Worm (Caenorhabditis elegans) whole organism, mixed stage, embryonic: ENCODE results near the gene F37C4.4.

Source experiments
- M03D4.4 ChIP-seq: sonication (generic microtip); optimal IDR thresholded peaks from 2 replicates; lab custom pipeline; 2017; ENCODE audit warnings: mild to moderate bottlenecking, missing genetic modification characterization, missing compliant biosample characterization
- bed-3 ChIP-seq: fragments of 200-800 bp; sonication (Bioruptor generic); optimal IDR thresholded peaks from 3 replicates; lab custom pipeline; 2018; ENCODE audit warnings: mild to moderate bottlenecking, missing genetic modification characterization, moderate library complexity, missing compliant biosample characterization
- blmp-1 ChIP-seq: fragments of 150-350 bp; optimal IDR thresholded peaks from 2 replicates; lab custom pipeline; 2014; ENCODE audit warnings: missing biosample characterization, missing genetic modification characterization
- ceh-39 ChIP-seq: fragments of 150-350 bp; optimal IDR thresholded peaks from 2 replicates; lab custom pipeline; 2014; ENCODE audit warnings: missing biosample characterization, missing genetic modification characterization
- ceh-43 ChIP-seq: fragments of 200-800 bp; sonication (Bioruptor generic); optimal IDR thresholded peaks from 2 replicates; lab custom pipeline; 2018; ENCODE audit warnings: mild to moderate bottlenecking, missing genetic modification characterization, moderate library complexity, missing compliant biosample characterization
- ceh-83 ChIP-seq: fragments of 200-800 bp; sonication (Bioruptor generic); optimal IDR thresholded peaks from 2 replicates; lab custom pipeline; 2018; ENCODE audit warnings: mild to moderate bottlenecking, missing genetic modification characterization, missing compliant biosample characterization
- ces-1 ChIP-seq: fragments of 150-350 bp; optimal IDR thresholded peaks from 2 replicates; lab custom pipeline; 2014; ENCODE audit warnings: missing biosample characterization, missing genetic modification reagents, missing genetic modification characterization
- cnd-1 ChIP-seq: fragments of 200-800 bp; sonication (Bioruptor generic); optimal IDR thresholded peaks from 2 replicates; lab custom pipeline; 2018; ENCODE audit warnings: mild to moderate bottlenecking, missing genetic modification characterization, missing compliant biosample characterization
- drap-1 ChIP-seq: fragments of 200-800 bp; sonication (Bioruptor generic); optimal IDR thresholded peaks from 3 replicates; lab custom pipeline; 2018; ENCODE audit warnings: mild to moderate bottlenecking, missing genetic modification characterization, missing compliant biosample characterization
- elt-1 ChIP-seq: sonication (generic microtip); optimal IDR thresholded peaks from 2 replicates; lab custom pipeline; 2017; ENCODE audit warnings: missing genetic modification characterization, mild to moderate bottlenecking, missing compliant biosample characterization, antibody characterized with exemption, moderate library complexity, borderline replicate concordance; ENCODE audit not compliant: insufficient read depth
- elt-3 ChIP-seq: fragments of 150-350 bp; optimal IDR thresholded peaks from 2 replicates; lab custom pipeline; 2014; ENCODE audit warnings: missing biosample characterization, missing genetic modification characterization
- flh-1 ChIP-seq: fragments of 200-800 bp; sonication (Bioruptor generic); optimal IDR thresholded peaks from 2 replicates; lab custom pipeline; 2018; ENCODE audit warnings: mild to moderate bottlenecking, missing genetic modification characterization, moderate library complexity, missing compliant biosample characterization
- ham-2 ChIP-seq: fragments of 200-800 bp; sonication (Bioruptor generic); optimal IDR thresholded peaks from 2 replicates; lab custom pipeline; 2018; ENCODE audit warnings: mild to moderate bottlenecking, missing genetic modification characterization, missing compliant biosample characterization
- lin-13 ChIP-seq: fragments of 150-350 bp; optimal IDR thresholded peaks from 2 replicates; lab custom pipeline; 2014; ENCODE audit warnings: missing biosample characterization, missing genetic modification characterization
- lsy-2 ChIP-seq: fragments of 150-350 bp; optimal IDR thresholded peaks from 2 replicates; lab custom pipeline; 2014; ENCODE audit warnings: missing biosample characterization, missing genetic modification characterization
- mab-5 ChIP-seq: fragments of 150-350 bp; optimal IDR thresholded peaks from 2 replicates; lab custom pipeline; 2014; ENCODE audit warnings: missing biosample characterization, missing genetic modification characterization
- mep-1 ChIP-seq: fragments of 150-350 bp; optimal IDR thresholded peaks from 2 replicates; lab custom pipeline; 2017; ENCODE audit warnings: missing biosample characterization, missing genetic modification reagents, missing genetic modification characterization, inconsistent platforms
- mls-2 ChIP-seq: sonication (generic microtip); optimal IDR thresholded peaks from 2 replicates; lab custom pipeline; 2016; ENCODE audit warnings: mild to moderate bottlenecking, missing genetic modification characterization, moderate library complexity, missing compliant biosample characterization
- nhr-12 ChIP-seq: fragments of 150-350 bp; optimal IDR thresholded peaks from 2 replicates; lab custom pipeline; 2014; ENCODE audit warnings: missing biosample characterization, missing genetic modification characterization
- nhr-2 ChIP-seq: fragments of 150-350 bp; optimal IDR thresholded peaks from 2 replicates; lab custom pipeline; 2014; ENCODE audit warnings: missing biosample characterization, missing genetic modification characterization
- nhr-237 ChIP-seq: fragments of 150-350 bp; optimal IDR thresholded peaks from 2 replicates; lab custom pipeline; 2014; ENCODE audit warnings: missing biosample characterization, missing genetic modification characterization
- nhr-28 ChIP-seq: fragments of 150-350 bp; optimal IDR thresholded peaks from 2 replicates; lab custom pipeline; 2014; ENCODE audit warnings: missing biosample characterization, missing genetic modification characterization
- nhr-76 ChIP-seq: sonication (generic microtip); optimal IDR thresholded peaks from 2 replicates; lab custom pipeline; 2017; ENCODE audit warnings: missing biosample characterization, missing genetic modification characterization
- pha-4 ChIP-seq: fragments of 150-350 bp; optimal IDR thresholded peaks from 2 replicates; lab custom pipeline; 2018; ENCODE audit warnings: missing biosample characterization, missing genetic modification reagents, missing genetic modification characterization
- snpc-4 ChIP-seq: fragments of 150-350 bp; optimal IDR thresholded peaks from 2 replicates; lab custom pipeline; 2014; ENCODE audit warnings: missing biosample characterization, missing genetic modification characterization
- sptf-1 ChIP-seq: sonication (generic microtip); optimal IDR thresholded peaks from 2 replicates; lab custom pipeline; 2017; ENCODE audit warnings: mild to moderate bottlenecking, missing genetic modification characterization, moderate library complexity, missing compliant biosample characterization
- tbx-8 ChIP-seq: fragments of 200-800 bp; sonication (Bioruptor generic); optimal IDR thresholded peaks from 2 replicates; lab custom pipeline; 2018; ENCODE audit warnings: mild to moderate bottlenecking, missing genetic modification characterization, moderate library complexity, missing compliant biosample characterization
- unc-120 ChIP-seq: sonication (generic microtip); optimal IDR thresholded peaks from 2 replicates; lab custom pipeline; 2017; ENCODE audit warnings: missing genetic modification characterization, missing compliant biosample characterization; ENCODE audit not compliant: poor library complexity, severe bottlenecking
- unc-39 ChIP-seq: fragments of 150-350 bp; optimal IDR thresholded peaks from 2 replicates; lab custom pipeline; 2014; ENCODE audit warnings: missing biosample characterization, missing genetic modification characterization
- unc-62 ChIP-seq: fragments of 150-350 bp; optimal IDR thresholded peaks from 2 replicates; lab custom pipeline; 2014; ENCODE audit warnings: missing biosample characterization, missing genetic modification reagents, missing genetic modification characterization
- ztf-11 ChIP-seq: fragments of 150-350 bp; optimal IDR thresholded peaks from 2 replicates; lab custom pipeline; 2014; ENCODE audit warnings: missing biosample characterization, missing genetic modification characterization

The F37C4.4 gene

DNA sequence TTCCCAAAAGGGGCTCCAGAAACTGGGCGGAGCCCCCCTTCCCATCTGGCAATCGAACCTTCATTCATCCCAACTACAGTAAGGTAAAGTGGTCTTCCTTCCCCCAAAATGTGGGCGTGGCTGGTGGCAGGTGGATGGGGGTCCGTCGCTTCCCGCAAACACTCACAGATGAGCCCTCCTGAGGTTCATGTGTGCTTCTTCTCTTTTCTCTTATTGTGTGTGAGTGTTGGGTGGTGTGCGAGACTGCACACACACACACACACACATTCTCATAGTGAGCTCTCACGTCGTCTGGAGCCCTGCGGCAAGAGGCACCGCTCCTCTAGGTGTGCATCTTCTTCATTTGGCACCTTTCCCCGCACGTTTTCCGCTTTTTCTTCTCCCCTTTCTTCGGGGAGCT lies 12.5 kb upstream of the F37C4.4 start:
- TF ChIP-seq mep-1 (tag; lab: Kevin White, UChicago) (no peak), lsy-2 (tag; lab: Kevin White, UChicago) (no peak), nhr-28 (no peak), nhr-76 (tag; lab: Kevin White, UChicago) (no peak), drap-1 (no peak), ham-2 (GFP tag; lab: Kevin White, UChicago) (no peak), pha-4 (no peak), ces-1 (GFP tag; lab: Kevin White, UChicago) (no peak), lin-13 (tag; lab: Kevin White, UChicago) (no peak), cnd-1 (tag; lab: Kevin White, UChicago) (no peak), ceh-39 (tag; lab: Kevin White, UChicago) (no peak), nhr-237 (tag; lab: Kevin White, UChicago) (no peak), unc-120 (tag; lab: Kevin White, UChicago) (peak; percentile 15), unc-39 (tag; lab: Kevin White, UChicago) (no peak), mls-2 (tag; lab: Kevin White, UChicago) (peak; percentile 50), flh-1 (peak; percentile 17), ceh-43 (GFP tag; lab: Kevin White, UChicago) (no peak), snpc-4 (tag; lab: Kevin White, UChicago) (no peak), mab-5 (no peak), M03D4.4 (tag; lab: Kevin White, UChicago) (no peak), ztf-11 (tag; lab: Kevin White, UChicago) (no peak), unc-62 (no peak), ceh-83 (GFP tag; lab: Kevin White, UChicago) (no peak), nhr-12 (tag; lab: Kevin White, UChicago) (no peak), sptf-1 (tag; lab: Kevin White, UChicago) (peak; percentile 41), bed-3 (GFP tag; lab: Kevin White, UChicago) (no peak)

- TF ChIP-seq snpc-4 (tag; lab: Kevin White, UChicago) (no peak), blmp-1 (tag; lab: Kevin White, UChicago) (peak; percentile 4)
Observed at ce11 chrIV:3855543-3855942, 11.6 kb upstream of the F37C4.4 start, which contains the start of gene zag-1. Gene zag-1, plus strand, starts transcription at chrIV:3855843.

DNA sequence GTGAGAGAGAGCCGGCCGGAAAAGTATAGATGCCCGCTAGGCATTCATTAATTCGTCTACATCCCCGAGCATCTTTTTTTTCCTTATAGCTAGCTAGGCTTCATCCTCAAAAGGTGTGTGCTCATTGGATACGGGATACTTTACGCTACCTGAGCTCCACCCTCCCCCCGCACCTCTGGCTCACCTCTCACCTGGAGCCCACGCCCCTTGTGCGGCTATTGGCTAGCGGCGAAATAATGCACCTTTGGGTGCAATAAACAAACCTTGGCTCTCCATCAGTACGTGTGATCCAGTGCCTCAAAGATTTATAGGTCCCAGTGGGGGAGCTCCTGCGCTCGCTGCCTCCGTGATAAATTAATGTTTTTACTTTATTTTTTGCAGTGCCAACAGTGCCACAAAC lies 10.9 kb upstream of the F37C4.4 start:
- no peak for TF ChIP-seq mls-2 (tag; lab: Kevin White, UChicago)
- TF ChIP-seq lsy-2 (tag; lab: Kevin White, UChicago) = peak; percentile 45
- TF ChIP-seq unc-120 (tag; lab: Kevin White, UChicago) = peak; percentile 17

DNA sequence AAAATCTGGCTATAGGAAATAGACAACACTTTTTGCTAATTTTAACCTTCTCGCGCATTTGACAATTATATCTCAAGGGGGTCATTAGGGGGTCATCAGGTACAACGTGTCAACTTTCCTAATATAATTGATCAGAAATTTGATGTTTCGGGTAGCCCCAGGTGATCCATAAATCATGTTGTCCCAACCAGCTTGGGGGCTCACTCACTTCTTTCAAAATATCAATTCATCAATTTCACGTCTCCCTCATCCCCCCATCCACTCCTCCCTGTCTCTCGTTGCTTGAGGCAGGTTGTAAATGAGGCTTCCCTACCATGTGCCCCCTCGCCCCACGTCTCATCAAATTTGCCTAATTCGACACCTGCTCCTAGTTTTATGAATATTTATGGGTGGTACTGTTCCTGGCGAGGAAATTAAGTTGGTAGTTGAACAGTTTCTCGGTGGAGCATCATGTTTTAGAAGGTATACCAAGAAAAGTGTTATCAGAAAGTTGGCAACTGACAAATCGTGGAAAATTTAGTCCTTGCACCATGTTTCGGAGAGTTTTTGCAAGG lies 9.0 kb upstream of the F37C4.4 start:
- TF ChIP-seq ham-2 (GFP tag; lab: Kevin White, UChicago) = no peak
- no peak for TF ChIP-seq tbx-8
- peak; percentile 76 for TF ChIP-seq unc-62
- peak; percentile 35 for TF ChIP-seq ces-1 (GFP tag; lab: Kevin White, UChicago)
- TF ChIP-seq, all 35 proteins: peak for 2

- TF ChIP-seq mab-5 = no peak
- TF ChIP-seq cnd-1 (tag; lab: Kevin White, UChicago) = no peak
- no peak for TF ChIP-seq elt-1 (tag; lab: Kevin White, UChicago)
- TF ChIP-seq nhr-76 (tag; lab: Kevin White, UChicago) = no peak
- TF ChIP-seq mep-1 (tag; lab: Kevin White, UChicago) = no peak
- TF ChIP-seq unc-120 (tag; lab: Kevin White, UChicago) = no peak
- TF ChIP-seq lin-13 (tag; lab: Kevin White, UChicago) = no peak
- no peak for TF ChIP-seq ham-2 (GFP tag; lab: Kevin White, UChicago)
- TF ChIP-seq nhr-2 (tag; lab: Kevin White, UChicago) = no peak
- no peak for TF ChIP-seq lsy-2 (tag; lab: Kevin White, UChicago)
- TF ChIP-seq flh-1 = no peak
- no peak for TF ChIP-seq elt-3 (tag; lab: Kevin White, UChicago)
- TF ChIP-seq ztf-11 (tag; lab: Kevin White, UChicago) = no peak
- no peak for TF ChIP-seq sptf-1 (tag; lab: Kevin White, UChicago)
- TF ChIP-seq, all 35 proteins: peak for 0
Observed at ce11 chrIV:3859552-3859951, 7.6 kb upstream of the F37C4.4 start.
